Worm (Caenorhabditis elegans) whole organism, L2 larva: Measurements from ENCODE around the gene bus-2.

ENCODE experiments used
- blmp-1 ChIP-seq: sonication (generic microtip); optimal IDR thresholded peaks from 2 replicates; lab custom pipeline; 2017; ENCODE audit warnings: missing genetic modification characterization, mild to moderate bottlenecking, missing compliant biosample characterization, antibody characterized with exemption, moderate library complexity; ENCODE audit not compliant: insufficient read depth
- dmd-4 ChIP-seq: sonication (generic microtip); optimal IDR thresholded peaks from 2 replicates; lab custom pipeline; 2017; ENCODE audit warnings: missing biosample characterization, missing genetic modification characterization
- lin-11 ChIP-seq: fragments of 150-350 bp; sonication (generic microtip); optimal IDR thresholded peaks from 2 replicates; lab custom pipeline; 2014; ENCODE audit warnings: missing biosample characterization, missing genetic modification characterization, inconsistent platforms, mixed read lengths
- nhr-77 ChIP-seq: fragments of 150-350 bp; optimal IDR thresholded peaks from 2 replicates; lab custom pipeline; 2014; ENCODE audit warnings: missing biosample characterization, missing genetic modification characterization
- ztf-4 ChIP-seq: fragments of 150-350 bp; optimal IDR thresholded peaks from 2 replicates; lab custom pipeline; 2014; ENCODE audit warnings: missing biosample characterization, missing genetic modification characterization

DNA sequence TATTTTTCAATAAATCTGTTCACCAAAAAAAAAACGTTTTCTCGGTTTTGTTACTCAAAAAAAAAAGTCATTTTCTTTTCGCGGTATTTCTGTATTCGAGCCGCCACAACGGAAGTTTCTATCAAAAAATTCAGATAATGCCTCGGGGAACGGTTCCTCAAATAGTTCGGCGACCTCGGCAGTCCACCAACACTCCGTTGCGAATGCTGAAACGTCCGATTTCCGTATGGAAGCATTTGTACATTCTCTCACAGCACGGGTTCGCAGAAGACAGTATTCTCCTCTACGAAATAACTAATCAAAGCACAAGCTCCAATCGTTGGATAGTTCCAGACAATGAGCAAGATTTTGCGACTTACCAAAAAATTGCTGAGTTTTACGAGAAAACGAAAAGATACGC lies 39.7 kb upstream of the bus-2 start, which contains the start of gene Y41D4B.4:
- no peak for TF ChIP-seq blmp-1
- no peak for TF ChIP-seq dmd-4
- no peak for TF ChIP-seq lin-11
- no peak for TF ChIP-seq nhr-77 (tag; lab: Kevin White, UChicago)
- no peak for TF ChIP-seq ztf-4
